Worm (Caenorhabditis elegans): ENCODE data around the gene C01C10.2.

Gene C01C10.2

ce11 chrX:7430483-7430882 is 7.4 kb downstream of the C01C10.2 start:
- TF ChIP-seq skn-1 (tag; optimal IDR thresholded peaks at IDR 0.05) (no peak), nhr-12 (tag; optimal IDR thresholded peaks at IDR 0.05) (no peak), sma-3 (GFP tag; optimal IDR thresholded peaks at IDR 0.05) (peak; percentile 52), mdl-1 (tag; optimal IDR thresholded peaks at IDR 0.05) (no peak), nhr-21 (tag; optimal IDR thresholded peaks at IDR 0.05) (peak; percentile 32), lin-11 (tag; optimal IDR thresholded peaks at IDR 0.05) (no peak), C34F6.9 (tag; optimal IDR thresholded peaks at IDR 0.05) (no peak), ceh-16 (tag; optimal IDR thresholded peaks at IDR 0.05) (peak; percentile 35), crh-2 (tag; optimal IDR thresholded peaks at IDR 0.05) (no peak), nhr-23 (tag; optimal IDR thresholded peaks at IDR 0.05) (no peak), fos-1 (tag; optimal IDR thresholded peaks at IDR 0.05) (peak; percentile 12), blmp-1 (tag; optimal IDR thresholded peaks at IDR 0.05; ENCODE audit: insufficient read depth) (peak; percentile 63), sem-4 (tag; optimal IDR thresholded peaks at IDR 0.05) (no peak), zag-1 (tag; optimal IDR thresholded peaks at IDR 0.05) (no peak), nhr-6 (tag; optimal IDR thresholded peaks at IDR 0.05) (no peak), gmeb-1 (tag; optimal IDR thresholded peaks at IDR 0.05) (no peak), mbf-1 (tag; optimal IDR thresholded peaks at IDR 0.05) (no peak), nhr-129 (tag; optimal IDR thresholded peaks at IDR 0.05) (no peak), peb-1 (tag; optimal IDR thresholded peaks at IDR 0.05) (no peak), unc-55 (GFP tag; optimal IDR thresholded peaks at IDR 0.05) (no peak), lsy-2 (tag; optimal IDR thresholded peaks at IDR 0.05) (no peak), nhr-237 (tag; optimal IDR thresholded peaks at IDR 0.05) (no peak), ceh-82 (tag; optimal IDR thresholded peaks at IDR 0.05) (no peak), alr-1 (tag; optimal IDR thresholded peaks at IDR 0.05) (no peak), ZK546.5 (tag; optimal IDR thresholded peaks at IDR 0.05) (no peak), dmd-4 (tag; optimal IDR thresholded peaks at IDR 0.05) (no peak), F13H6.1 (tag; optimal IDR thresholded peaks at IDR 0.05) (no peak), egl-27 (tag; optimal IDR thresholded peaks at IDR 0.05) (no peak), nhr-11 (tag; optimal IDR thresholded peaks at IDR 0.05) (no peak), nhr-25 (tag; optimal IDR thresholded peaks at IDR 0.05) (peak; percentile 68), ztf-4 (tag; optimal IDR thresholded peaks at IDR 0.05) (no peak), unc-62 (GFP tag; optimal IDR thresholded peaks at IDR 0.05) (no peak), R02D3.7 (tag; optimal IDR thresholded peaks at IDR 0.05) (no peak), ztf-11 (tag; optimal IDR thresholded peaks at IDR 0.05) (no peak)

- no peak for TF ChIP-seq Y55F3AM.14 (GFP tag; optimal IDR thresholded peaks at IDR 0.05)
- no peak for TF ChIP-seq nhr-129 (tag; optimal IDR thresholded peaks at IDR 0.05)
- no peak for TF ChIP-seq elt-3 (tag; optimal IDR thresholded peaks at IDR 0.05)
These were observed 13.1 kb downstream of the C01C10.2 start, which contains the start of gene mnm-2 for ce11 chrX:7424813-7425212. TSS of gene mnm-2 (minus strand) at chrX:7424913.

- no peak for TF ChIP-seq R02D3.7 (tag; optimal IDR thresholded peaks at IDR 0.05)
- no peak for TF ChIP-seq nhr-23 (tag; optimal IDR thresholded peaks at IDR 0.05)
These were observed 17.3 kb downstream of the C01C10.2 start, which contains the start of gene C10A4.9 for ce11 chrX:7420571-7420970. TSS of gene C10A4.9 (plus strand) at chrX:7420871.

- TF ChIP-seq unc-62 (GFP tag; optimal IDR thresholded peaks at IDR 0.05) (no peak), ZK546.5 (tag; optimal IDR thresholded peaks at IDR 0.05) (no peak), unc-55 (GFP tag; optimal IDR thresholded peaks at IDR 0.05) (no peak), ceh-82 (tag; optimal IDR thresholded peaks at IDR 0.05) (no peak), nhr-11 (tag; optimal IDR thresholded peaks at IDR 0.05) (no peak), nhr-237 (tag; optimal IDR thresholded peaks at IDR 0.05) (no peak)
These were observed 21.8 kb downstream of the C01C10.2 start, which contains the start of gene C10A4.1 for ce11 chrX:7416082-7416481. TSS of gene C10A4.1 (plus strand) at chrX:7416382.

- no peak for TF ChIP-seq unc-62 (GFP tag; optimal IDR thresholded peaks at IDR 0.05)
- TF ChIP-seq lin-11 (tag; optimal IDR thresholded peaks at IDR 0.05): no peak
- no peak for TF ChIP-seq lin-13 (GFP tag; optimal IDR thresholded peaks at IDR 0.05)
- TF ChIP-seq nhr-11 (tag; optimal IDR thresholded peaks at IDR 0.05): no peak
- no peak for TF ChIP-seq gmeb-1 (tag; optimal IDR thresholded peaks at IDR 0.05)
- TF ChIP-seq nhr-6 (tag; optimal IDR thresholded peaks at IDR 0.05): no peak
- TF ChIP-seq ZK546.5 (tag; optimal IDR thresholded peaks at IDR 0.05): no peak
- no peak for TF ChIP-seq mdl-1 (tag; optimal IDR thresholded peaks at IDR 0.05)
- no peak for TF ChIP-seq mbf-1 (tag; optimal IDR thresholded peaks at IDR 0.05)
- TF ChIP-seq aly-2 (tag; optimal IDR thresholded peaks at IDR 0.05): no peak
- TF ChIP-seq crh-2 (tag; optimal IDR thresholded peaks at IDR 0.05): no peak
- TF ChIP-seq F13H6.1 (tag; optimal IDR thresholded peaks at IDR 0.05): no peak
- no peak for TF ChIP-seq dmd-4 (tag; optimal IDR thresholded peaks at IDR 0.05)
- TF ChIP-seq sem-4 (tag; optimal IDR thresholded peaks at IDR 0.05): no peak
These were observed 22.5 kb downstream of the C01C10.2 start, which contains the start of gene C10A4.7 for ce11 chrX:7415420-7415819. TSS of gene C10A4.7 (minus strand) at chrX:7415520.
